Worm (Caenorhabditis elegans) whole organism, early embryonic: ENCODE data around the gene Y69H2.15.

Experiments used
- B0310.2 ChIP-seq: sonication (generic microtip); optimal IDR thresholded peaks from 2 replicates; lab custom pipeline; 2016; ENCODE audit warnings: mild to moderate bottlenecking, missing genetic modification characterization, missing compliant biosample characterization
- F13C5.2 ChIP-seq: sonication (generic microtip); optimal IDR thresholded peaks from 2 replicates; lab custom pipeline; 2017; ENCODE audit warnings: mild to moderate bottlenecking, missing genetic modification characterization, inconsistent platforms, missing compliant biosample characterization
- aly-1 ChIP-seq: sonication (generic microtip); optimal IDR thresholded peaks from 2 replicates; lab custom pipeline; 2016; ENCODE audit warnings: missing genetic modification characterization, missing compliant biosample characterization
- ama-1 ChIP-seq: fragments of 150-350 bp; optimal IDR thresholded peaks from 2 replicates; lab custom pipeline; 2014
- ceh-13 ChIP-seq: fragments of 200-800 bp; sonication (Bioruptor generic); optimal IDR thresholded peaks from 2 replicates; lab custom pipeline; 2018; ENCODE audit warnings: mild to moderate bottlenecking, missing genetic modification characterization, missing compliant biosample characterization
- ceh-36 ChIP-seq: sonication (generic microtip); optimal IDR thresholded peaks from 2 replicates; lab custom pipeline; 2016; ENCODE audit warnings: missing genetic modification characterization, inconsistent platforms, missing compliant biosample characterization
- ets-7 ChIP-seq: sonication (generic microtip); optimal IDR thresholded peaks from 2 replicates; lab custom pipeline; 2016; ENCODE audit warnings: missing genotype, missing genetic modification characterization, missing compliant biosample characterization
- flt-1 ChIP-seq: fragments of 200-800 bp; sonication (Bioruptor generic); IDR thresholded peaks from 2 replicates; pipeline ENCODE4 v1.3.6; 2022; ENCODE audit warnings: missing genetic modification characterization, missing compliant biosample characterization
- hmbx-1 ChIP-seq: sonication (generic microtip); optimal IDR thresholded peaks from 2 replicates; lab custom pipeline; 2016; ENCODE audit warnings: mild to moderate bottlenecking, missing genetic modification characterization, missing compliant biosample characterization
- hmg-4 ChIP-seq: fragments of 200-800 bp; sonication (Bioruptor generic); optimal IDR thresholded peaks from 2 replicates; lab custom pipeline; 2018; ENCODE audit warnings: mild to moderate bottlenecking, missing genetic modification characterization, missing compliant biosample characterization
- hnd-1 ChIP-seq: sonication (generic microtip); optimal IDR thresholded peaks from 2 replicates; lab custom pipeline; 2016; ENCODE audit warnings: missing genetic modification characterization, missing compliant biosample characterization
- pes-1 ChIP-seq: fragments of 200-800 bp; sonication (Bioruptor generic); IDR thresholded peaks from 2 replicates; pipeline ENCODE4 v1.3.6; 2022; ENCODE audit warnings: missing genetic modification reagents, missing genetic modification characterization, missing compliant biosample characterization
- scrt-1 ChIP-seq: fragments of 200-800 bp; sonication (Bioruptor generic); IDR thresholded peaks from 2 replicates; pipeline ENCODE4 v1.3.6; 2022; ENCODE audit warnings: missing genetic modification characterization, missing compliant biosample characterization
- sea-1 ChIP-seq: fragments of 200-800 bp; sonication (Bioruptor generic); conservative IDR thresholded peaks from 2 replicates; pipeline ENCODE4 v1.3.6; 2022; ENCODE audit warnings: missing genetic modification characterization, missing compliant biosample characterization
- tbx-11 ChIP-seq: fragments of 200-800 bp; sonication (Bioruptor generic); IDR thresholded peaks from 2 replicates; pipeline ENCODE4 v1.3.6; 2022; ENCODE audit warnings: missing genetic modification characterization, missing compliant biosample characterization
- tbx-37 ChIP-seq: fragments of 200-800 bp; sonication (Bioruptor generic); conservative IDR thresholded peaks from 2 replicates; pipeline ENCODE4 v1.3.6; 2022; ENCODE audit warnings: missing genetic modification reagents, missing genetic modification characterization, missing compliant biosample characterization
- tra-4 ChIP-seq: sonication (generic microtip); optimal IDR thresholded peaks from 2 replicates; lab custom pipeline; 2017; ENCODE audit warnings: missing genetic modification characterization, missing compliant biosample characterization

Gene Y69H2.15

DNA sequence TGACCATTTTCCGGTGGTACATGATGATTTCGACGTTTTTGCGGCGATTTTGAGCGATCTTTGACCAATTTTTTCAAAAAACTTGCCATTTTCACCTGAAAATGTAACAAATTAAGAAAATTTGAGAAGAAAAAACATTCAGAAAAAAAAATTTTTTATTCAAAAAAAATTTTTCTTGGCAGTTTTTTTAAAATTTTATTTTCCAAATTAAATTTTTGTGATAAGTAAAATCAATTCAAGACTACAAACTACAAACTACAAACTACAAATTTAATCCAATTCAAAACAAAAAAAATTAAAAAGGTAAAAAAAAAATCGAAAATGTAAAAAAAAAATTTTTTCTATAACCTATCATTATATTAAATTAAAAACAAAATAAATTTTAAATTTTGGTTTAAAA lies at the start of gene Y69H2.15:
TSS of gene Y69H2.15 (minus strand) at position 101 of the 400 bp plus-strand sequence.
- TF ChIP-seq tbx-11 (GFP tag; lab: Robert Waterston, UW), result no peak
- no peak for TF ChIP-seq hmg-4
- TF ChIP-seq aly-1 (tag; lab: Kevin White, UChicago), result no peak

DNA sequence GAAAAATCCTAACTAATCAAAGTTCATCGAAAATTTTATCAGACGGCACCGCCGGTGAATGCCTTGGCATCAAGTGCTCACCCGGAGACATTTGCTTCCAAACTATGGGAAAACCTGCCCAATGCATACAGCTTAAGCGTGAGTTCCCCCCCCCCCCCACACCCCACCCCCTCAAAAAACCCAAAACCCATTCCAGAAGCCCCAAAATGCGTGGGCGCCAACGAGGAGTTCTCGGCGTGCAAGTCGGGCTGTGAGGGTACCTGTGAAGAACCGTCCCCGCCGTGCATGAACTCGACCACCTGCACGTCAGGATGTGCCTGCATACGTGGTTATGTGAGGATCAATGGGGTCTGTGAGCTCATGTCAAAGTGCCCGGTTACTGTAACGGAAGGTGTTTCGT lies 47.7 kb upstream of the Y69H2.15 start:
- TF ChIP-seq ceh-36 (tag; lab: Kevin White, UChicago), result no peak
- no peak for TF ChIP-seq hmg-4
- no peak for TF ChIP-seq scrt-1
- TF ChIP-seq tra-4 (tag; lab: Kevin White, UChicago), result no peak

ce11 chrV:18671811-18672210 lies 45.1 kb upstream of the Y69H2.15 start:
- peak; percentile 27 for TF ChIP-seq aly-1 (tag; lab: Kevin White, UChicago)
- TF ChIP-seq hmg-4, result no peak
- no peak for TF ChIP-seq tbx-11 (GFP tag; lab: Robert Waterston, UW)
- TF ChIP-seq scrt-1, result no peak
- no peak for TF ChIP-seq F13C5.2 (tag; lab: Kevin White, UChicago)

- TF ChIP-seq ceh-13 (GFP tag; lab: Kevin White, UChicago) (no peak), pes-1 (GFP tag; lab: Robert Waterston, UW) (no peak)
Observed at ce11 chrV:18670017-18670416, 43.4 kb upstream of the Y69H2.15 start, which contains the start of gene Y69H2.10. Gene Y69H2.10 (plus strand): TSS chrV:18670317.

ce11 chrV:18667179-18667578 lies 40.5 kb upstream of the Y69H2.15 start:
- TF ChIP-seq scrt-1, result no peak
- TF ChIP-seq pes-1 (GFP tag; lab: Robert Waterston, UW), result no peak
- TF ChIP-seq tra-4 (tag; lab: Kevin White, UChicago), result no peak
- no peak for TF ChIP-seq hmbx-1 (tag; lab: Kevin White, UChicago)
- TF ChIP-seq hmg-4, result no peak
- no peak for TF ChIP-seq sea-1 (GFP tag; lab: Robert Waterston, UW)
- no peak for TF ChIP-seq tbx-11 (GFP tag; lab: Robert Waterston, UW)
- no peak for TF ChIP-seq aly-1 (tag; lab: Kevin White, UChicago)
- TF ChIP-seq F13C5.2 (tag; lab: Kevin White, UChicago), result no peak
- TF ChIP-seq B0310.2 (tag; lab: Kevin White, UChicago), result no peak
- TF ChIP-seq flt-1 (GFP tag; lab: Robert Waterston, UW), result no peak
- no peak for TF ChIP-seq ets-7
- no peak for TF ChIP-seq ceh-36 (tag; lab: Kevin White, UChicago)
- no peak for TF ChIP-seq hnd-1

ce11 chrV:18664026-18664425 lies 37.4 kb upstream of the Y69H2.15 start, which contains the start of gene Y69H2.3:
Gene Y69H2.3 (minus strand): TSS chrV:18664126.
- TF ChIP-seq tra-4 (tag; lab: Kevin White, UChicago) (no peak), aly-1 (tag; lab: Kevin White, UChicago) (no peak), tbx-37 (GFP tag; lab: Robert Waterston, UW) (no peak), hnd-1 (no peak), ama-1 (no peak), tbx-11 (GFP tag; lab: Robert Waterston, UW) (no peak), flt-1 (GFP tag; lab: Robert Waterston, UW) (no peak), ceh-36 (tag; lab: Kevin White, UChicago) (no peak), F13C5.2 (tag; lab: Kevin White, UChicago) (no peak), hmbx-1 (tag; lab: Kevin White, UChicago) (no peak), scrt-1 (no peak), ceh-13 (GFP tag; lab: Kevin White, UChicago) (no peak), sea-1 (GFP tag; lab: Robert Waterston, UW) (no peak), pes-1 (GFP tag; lab: Robert Waterston, UW) (no peak)

- TF ChIP-seq tbx-11 (GFP tag; lab: Robert Waterston, UW) (no peak), tra-4 (tag; lab: Kevin White, UChicago) (no peak), hmbx-1 (tag; lab: Kevin White, UChicago) (no peak), B0310.2 (tag; lab: Kevin White, UChicago) (no peak), aly-1 (tag; lab: Kevin White, UChicago) (no peak), flt-1 (GFP tag; lab: Robert Waterston, UW) (no peak), pes-1 (GFP tag; lab: Robert Waterston, UW) (no peak), ceh-36 (tag; lab: Kevin White, UChicago) (no peak), sea-1 (GFP tag; lab: Robert Waterston, UW) (no peak), ets-7 (no peak), ceh-13 (GFP tag; lab: Kevin White, UChicago) (no peak), scrt-1 (no peak)
Observed at ce11 chrV:18662333-18662732, 35.7 kb upstream of the Y69H2.15 start.

ce11 chrV:18658914-18659313 lies 32.2 kb upstream of the Y69H2.15 start:
- no peak for TF ChIP-seq pes-1 (GFP tag; lab: Robert Waterston, UW)
- no peak for TF ChIP-seq ets-7
- no peak for TF ChIP-seq flt-1 (GFP tag; lab: Robert Waterston, UW)
- TF ChIP-seq scrt-1, result no peak
- no peak for TF ChIP-seq sea-1 (GFP tag; lab: Robert Waterston, UW)
- TF ChIP-seq tbx-37 (GFP tag; lab: Robert Waterston, UW), result no peak
- TF ChIP-seq ceh-36 (tag; lab: Kevin White, UChicago), result no peak
- TF ChIP-seq hnd-1, result no peak
- TF ChIP-seq hmbx-1 (tag; lab: Kevin White, UChicago), result no peak
- no peak for TF ChIP-seq ceh-13 (GFP tag; lab: Kevin White, UChicago)
- no peak for TF ChIP-seq B0310.2 (tag; lab: Kevin White, UChicago)
- no peak for TF ChIP-seq ama-1
- no peak for TF ChIP-seq hmg-4
- TF ChIP-seq F13C5.2 (tag; lab: Kevin White, UChicago), result no peak
- TF ChIP-seq aly-1 (tag; lab: Kevin White, UChicago), result no peak
- TF ChIP-seq tra-4 (tag; lab: Kevin White, UChicago), result no peak
- TF ChIP-seq tbx-11 (GFP tag; lab: Robert Waterston, UW), result no peak
